Worm (Caenorhabditis elegans) whole organism, late embryonic: ENCODE measurements around the gene C14C6.5.

Source experiments
- F13H6.1 ChIP-seq: sonication (generic microtip); optimal IDR thresholded peaks from 2 replicates; lab custom pipeline; 2016; ENCODE audit warnings: missing genetic modification characterization, missing compliant biosample characterization
- K09A11.1 ChIP-seq: sonication (generic microtip); optimal IDR thresholded peaks from 2 replicates; lab custom pipeline; 2017; ENCODE audit warnings: antibody characterized with exemption, mild to moderate bottlenecking, missing genetic modification characterization, missing compliant biosample characterization; ENCODE audit not compliant: insufficient read depth
- T23F11.4 ChIP-seq: fragments of 200-800 bp; sonication (Bioruptor generic); optimal IDR thresholded peaks from 2 replicates; lab custom pipeline; 2018; ENCODE audit warnings: mild to moderate bottlenecking, missing genetic modification characterization, missing compliant biosample characterization
- Y22D7AL.16 ChIP-seq: sonication (generic microtip); optimal IDR thresholded peaks from 2 replicates; lab custom pipeline; 2016; ENCODE audit warnings: missing genetic modification characterization, missing compliant biosample characterization
- ahr-1 ChIP-seq: sonication (generic microtip); optimal IDR thresholded peaks from 2 replicates; lab custom pipeline; 2016; ENCODE audit warnings: missing genetic modification characterization, missing compliant biosample characterization
- ama-1 ChIP-seq: fragments of 150-350 bp; optimal IDR thresholded peaks from 2 replicates; lab custom pipeline; 2014
- ceh-2 ChIP-seq: sonication (generic microtip); optimal IDR thresholded peaks from 2 replicates; lab custom pipeline; 2016; ENCODE audit warnings: missing genotype, missing genetic modification characterization, missing compliant biosample characterization
- ceh-30 ChIP-seq: fragments of 150-350 bp; optimal IDR thresholded peaks from 2 replicates; lab custom pipeline; 2014; ENCODE audit warnings: missing biosample characterization, missing genetic modification characterization
- ceh-31 ChIP-seq: sonication (generic microtip); optimal IDR thresholded peaks from 2 replicates; lab custom pipeline; 2016; ENCODE audit warnings: missing genetic modification characterization, missing compliant biosample characterization
- ceh-34 ChIP-seq: sonication (generic microtip); optimal IDR thresholded peaks from 2 replicates; lab custom pipeline; 2016; ENCODE audit warnings: mild to moderate bottlenecking, missing genetic modification characterization, missing compliant biosample characterization
- ceh-45 ChIP-seq: fragments of 200-800 bp; sonication (Bioruptor generic); IDR thresholded peaks from 2 replicates; pipeline ENCODE4 v1.3.6; 2022; ENCODE audit warnings: missing genetic modification reagents, missing genetic modification characterization, missing compliant biosample characterization
- ceh-48 ChIP-seq: sonication (generic microtip); optimal IDR thresholded peaks from 2 replicates; lab custom pipeline; 2016; ENCODE audit warnings: missing genetic modification characterization, inconsistent platforms, missing compliant biosample characterization
- ceh-6 ChIP-seq: fragments of 200-800 bp; sonication (Bioruptor generic); optimal IDR thresholded peaks from 2 replicates; lab custom pipeline; 2018; ENCODE audit warnings: mild to moderate bottlenecking, missing genetic modification characterization, missing compliant biosample characterization
- ceh-9 ChIP-seq: sonication (generic microtip); optimal IDR thresholded peaks from 2 replicates; lab custom pipeline; 2016; ENCODE audit warnings: mild to moderate bottlenecking, missing genetic modification characterization, inconsistent platforms, missing compliant biosample characterization
- che-1 ChIP-seq: sonication (generic microtip); optimal IDR thresholded peaks from 2 replicates; lab custom pipeline; 2016; ENCODE audit warnings: mild to moderate bottlenecking, missing genetic modification characterization, missing compliant biosample characterization
- dmd-4 ChIP-seq: sonication (generic microtip); optimal IDR thresholded peaks from 2 replicates; lab custom pipeline; 2016; ENCODE audit warnings: borderline replicate concordance, missing genetic modification characterization, missing compliant biosample characterization
- elt-2 ChIP-seq: sonication (generic microtip); optimal IDR thresholded peaks from 2 replicates; lab custom pipeline; 2016; ENCODE audit warnings: missing genetic modification reagents, missing genetic modification characterization, missing compliant biosample characterization
- ets-4 ChIP-seq: sonication (generic microtip); optimal IDR thresholded peaks from 2 replicates; lab custom pipeline; 2016; ENCODE audit warnings: missing genetic modification characterization, missing compliant biosample characterization
- fkh-6 ChIP-seq: sonication (generic microtip); optimal IDR thresholded peaks from 2 replicates; lab custom pipeline; 2016; ENCODE audit warnings: missing genetic modification characterization, missing compliant biosample characterization
- hlh-15 ChIP-seq: sonication (generic microtip); optimal IDR thresholded peaks from 2 replicates; lab custom pipeline; 2016; ENCODE audit warnings: missing genetic modification characterization, missing compliant biosample characterization
- hlh-6 ChIP-seq: sonication (generic microtip); optimal IDR thresholded peaks from 2 replicates; lab custom pipeline; 2016; ENCODE audit warnings: missing genotype, missing genetic modification characterization, missing compliant biosample characterization
- hlh-8 ChIP-seq: sonication (generic microtip); optimal IDR thresholded peaks from 2 replicates; lab custom pipeline; 2016; ENCODE audit warnings: missing genotype, missing genetic modification characterization, missing compliant biosample characterization
- lim-6 ChIP-seq: sonication (generic microtip); optimal IDR thresholded peaks from 2 replicates; lab custom pipeline; 2016; ENCODE audit warnings: missing genetic modification characterization, missing compliant biosample characterization
- lin-11 ChIP-seq: fragments of 200-800 bp; sonication (Bioruptor generic); optimal IDR thresholded peaks from 2 replicates; lab custom pipeline; 2018; ENCODE audit warnings: mild to moderate bottlenecking, missing genetic modification characterization, missing compliant biosample characterization
- madf-2 ChIP-seq: sonication (generic microtip); optimal IDR thresholded peaks from 2 replicates; lab custom pipeline; 2017; ENCODE audit warnings: missing genetic modification characterization, missing compliant biosample characterization
- nfya-1 ChIP-seq: sonication (generic microtip); optimal IDR thresholded peaks from 2 replicates; lab custom pipeline; 2017; ENCODE audit warnings: missing genetic modification characterization, mild to moderate bottlenecking, missing compliant biosample characterization, antibody characterized with exemption, moderate library complexity
- nhr-11 ChIP-seq: fragments of 150-350 bp; optimal IDR thresholded peaks from 2 replicates; lab custom pipeline; 2014; ENCODE audit warnings: missing biosample characterization, missing genetic modification characterization
- nhr-232 ChIP-seq: sonication (generic microtip); optimal IDR thresholded peaks from 2 replicates; lab custom pipeline; 2016; ENCODE audit warnings: missing genetic modification characterization, missing compliant biosample characterization
- pag-3 ChIP-seq: sonication (generic microtip); optimal IDR thresholded peaks from 2 replicates; lab custom pipeline; 2016; ENCODE audit warnings: missing compliant biosample characterization, missing genetic modification characterization, borderline replicate concordance
- pat-9 ChIP-seq: fragments of 200-800 bp; sonication (Bioruptor generic); optimal IDR thresholded peaks from 2 replicates; lab custom pipeline; 2018; ENCODE audit warnings: mild to moderate bottlenecking, missing genetic modification characterization, moderate library complexity, missing compliant biosample characterization
- pha-4 ChIP-seq: fragments of 150-350 bp; optimal IDR thresholded peaks from 2 replicates; lab custom pipeline; 2018; ENCODE audit warnings: missing biosample characterization, missing genetic modification reagents, missing genetic modification characterization
- pros-1 ChIP-seq: fragments of 150-350 bp; optimal IDR thresholded peaks from 2 replicates; lab custom pipeline; 2014; ENCODE audit warnings: missing biosample characterization, missing genetic modification reagents, missing genetic modification characterization
- ref-2 ChIP-seq: sonication (generic microtip); optimal IDR thresholded peaks from 2 replicates; lab custom pipeline; 2016; ENCODE audit warnings: missing genetic modification characterization, missing compliant biosample characterization
- rnt-1 ChIP-seq: sonication (generic microtip); optimal IDR thresholded peaks from 2 replicates; lab custom pipeline; 2016; ENCODE audit warnings: missing genetic modification characterization, missing compliant biosample characterization
- sdc-2 ChIP-seq: sonication (generic microtip); optimal IDR thresholded peaks from 2 replicates; lab custom pipeline; 2016; ENCODE audit warnings: missing genotype, missing genetic modification characterization, missing compliant biosample characterization
- sox-4 ChIP-seq: sonication (generic microtip); optimal IDR thresholded peaks from 2 replicates; lab custom pipeline; 2017; ENCODE audit warnings: mild to moderate bottlenecking, missing genetic modification characterization, inconsistent platforms, missing compliant biosample characterization
- syd-9 ChIP-seq: sonication (generic microtip); optimal IDR thresholded peaks from 2 replicates; lab custom pipeline; 2016; ENCODE audit warnings: mild to moderate bottlenecking, missing genetic modification characterization, moderate library complexity, missing compliant biosample characterization
- tbx-7 ChIP-seq: sonication (generic microtip); optimal IDR thresholded peaks from 2 replicates; lab custom pipeline; 2016; ENCODE audit warnings: missing genotype, missing genetic modification characterization, missing compliant biosample characterization
- ttx-3 ChIP-seq: sonication (generic microtip); optimal IDR thresholded peaks from 2 replicates; lab custom pipeline; 2016; ENCODE audit warnings: missing genetic modification reagents, missing genetic modification characterization, missing compliant biosample characterization
- unc-3 ChIP-seq, 2 experiments: fragments of 200-800 bp in 1 of 2; sonication (Bioruptor generic) in 1 of 2; sonication (generic microtip) in 1 of 2; conservative IDR thresholded peaks in 1 of 2; optimal IDR thresholded peaks in 1 of 2; 2 replicates each; pipeline versions ENCODE4 v1.3.6 to Lab custom; 2016 to 2022; ENCODE audit warnings: missing compliant biosample characterization in 2 of 2, missing genetic modification characterization in 2 of 2, missing genetic modification reagents in 1 of 2
- unc-86 ChIP-seq: sonication (generic microtip); optimal IDR thresholded peaks from 2 replicates; lab custom pipeline; 2016; ENCODE audit warnings: missing genetic modification characterization, missing compliant biosample characterization
- ztf-16 ChIP-seq: sonication (generic microtip); optimal IDR thresholded peaks from 2 replicates; lab custom pipeline; 2017; ENCODE audit warnings: missing genetic modification characterization, missing compliant biosample characterization

The C14C6.5 gene

ce11 chrV:576918-577317, 40.5 kb downstream of the C14C6.5 start:
- TF ChIP-seq hlh-8 (no peak), syd-9 (tag; lab: Kevin White, UChicago) (no peak), pat-9 (tag; lab: Kevin White, UChicago) (no peak), F13H6.1 (tag; lab: Kevin White, UChicago) (no peak), nfya-1 (tag; lab: Kevin White, UChicago) (no peak), lin-11 (tag; lab: Kevin White, UChicago) (no peak), tbx-7 (tag; lab: Kevin White, UChicago) (no peak), ztf-16 (tag; lab: Kevin White, UChicago) (no peak), unc-3 (GFP tag; conservative IDR thresholded peaks at IDR 0.05; lab: Robert Waterston, UW) (no peak), unc-3 (tag; optimal IDR thresholded peaks at IDR 0.05; lab: Kevin White, UChicago) (no peak), Y22D7AL.16 (tag; lab: Kevin White, UChicago) (no peak), ref-2 (tag; lab: Kevin White, UChicago) (no peak), ceh-30 (tag; lab: Kevin White, UChicago) (no peak), elt-2 (no peak), ets-4 (tag; lab: Kevin White, UChicago) (no peak), pros-1 (tag; lab: Kevin White, UChicago) (no peak), ceh-48 (tag; lab: Kevin White, UChicago) (no peak), lim-6 (tag; lab: Kevin White, UChicago) (no peak), ceh-9 (no peak), ceh-31 (tag; lab: Kevin White, UChicago) (no peak), ahr-1 (tag; lab: Kevin White, UChicago) (no peak)

- TF ChIP-seq unc-3 (GFP tag; conservative IDR thresholded peaks at IDR 0.05; lab: Robert Waterston, UW) (no peak), unc-3 (tag; optimal IDR thresholded peaks at IDR 0.05; lab: Kevin White, UChicago) (no peak), pros-1 (tag; lab: Kevin White, UChicago) (no peak), ama-1 (lab: Kevin White, UChicago) (no peak), ceh-34 (tag; lab: Kevin White, UChicago) (no peak), T23F11.4 (GFP tag; lab: Kevin White, UChicago) (no peak), hlh-6 (no peak), K09A11.1 (no peak), madf-2 (no peak), ceh-6 (GFP tag; lab: Kevin White, UChicago) (no peak), pag-3 (no peak), ceh-31 (tag; lab: Kevin White, UChicago) (no peak), ceh-9 (no peak), nhr-11 (tag; lab: Kevin White, UChicago) (no peak), nhr-232 (tag; lab: Kevin White, UChicago) (no peak)
Observed at ce11 chrV:578977-579376, 42.5 kb downstream of the C14C6.5 start, which contains the start of gene K06H6.4. Gene K06H6.4 (plus strand): TSS chrV:579277.

- no peak for TF ChIP-seq madf-2
- TF ChIP-seq rnt-1 (tag; lab: Kevin White, UChicago) = no peak
- no peak for TF ChIP-seq che-1 (tag; lab: Kevin White, UChicago)
- TF ChIP-seq F13H6.1 (tag; lab: Kevin White, UChicago) = no peak
- TF ChIP-seq sdc-2 = no peak
- no peak for TF ChIP-seq ceh-6 (GFP tag; lab: Kevin White, UChicago)
- TF ChIP-seq hlh-15 = no peak
- no peak for TF ChIP-seq unc-86 (tag; lab: Kevin White, UChicago)
- TF ChIP-seq ref-2 (tag; lab: Kevin White, UChicago) = no peak
- TF ChIP-seq pha-4 (tag; lab: Kevin White, UChicago) = no peak
- TF ChIP-seq pros-1 (tag; lab: Kevin White, UChicago) = no peak
- no peak for TF ChIP-seq hlh-6
Observed at ce11 chrV:581616-582015, 45.2 kb downstream of the C14C6.5 start, which contains the start of gene nstp-7. Gene nstp-7 (plus strand): TSS chrV:581916.

ce11 chrV:585472-585871, 49.0 kb downstream of the C14C6.5 start, which contains the start of gene K06H6.2:
Gene K06H6.2 (plus strand): TSS chrV:585772.
- TF ChIP-seq Y22D7AL.16 (tag; lab: Kevin White, UChicago) (no peak), fkh-6 (no peak), ceh-48 (tag; lab: Kevin White, UChicago) (no peak), madf-2 (no peak), dmd-4 (tag; lab: Kevin White, UChicago) (no peak), ceh-45 (GFP tag; lab: Robert Waterston, UW) (no peak), pha-4 (tag; lab: Kevin White, UChicago) (no peak), che-1 (tag; lab: Kevin White, UChicago) (no peak), hlh-8 (no peak), ceh-31 (tag; lab: Kevin White, UChicago) (no peak), sdc-2 (no peak), ttx-3 (no peak), sox-4 (tag; lab: Kevin White, UChicago) (no peak), ceh-2 (tag; lab: Kevin White, UChicago) (no peak)
